Worm (Caenorhabditis elegans) whole organism, L1 larva: Measurements from ENCODE around the gene mev-1.

Experiments used
- ama-1 ChIP-seq: fragments of 150-350 bp; optimal IDR thresholded peaks from 2 replicates; lab custom pipeline; 2014
- ets-5 ChIP-seq: fragments of 200-800 bp; sonication (Bioruptor generic); IDR thresholded peaks from 2 replicates; pipeline ENCODE4 v1.3.6; 2022; ENCODE audit warnings: missing genetic modification characterization, missing compliant biosample characterization
- lin-35 ChIP-seq, 2 experiments: fragments of 150-350 bp; optimal IDR thresholded peaks; 2 replicates each; lab custom pipeline; 2014; ENCODE audit warnings: missing biosample characterization in 2 of 2, missing genetic modification characterization in 2 of 2, missing genetic modification reagents in 2 of 2
- nhr-11 ChIP-seq: fragments of 150-350 bp; optimal IDR thresholded peaks from 2 replicates; lab custom pipeline; 2014; ENCODE audit warnings: missing biosample characterization, missing genetic modification characterization
- tbx-2 ChIP-seq: sonication (generic microtip); optimal IDR thresholded peaks from 2 replicates; lab custom pipeline; 2016; ENCODE audit warnings: missing genetic modification characterization, missing compliant biosample characterization
- ztf-11 ChIP-seq, 2 experiments: sonication (generic microtip); optimal IDR thresholded peaks; 2 replicates each; lab custom pipeline; 2016 to 2017; ENCODE audit warnings: missing genetic modification characterization in 2 of 2, missing biosample characterization in 1 of 2, missing compliant biosample characterization in 1 of 2

ce11 chrIII:10362920-10363319 lies 28.8 kb downstream of the mev-1 start:
- TF ChIP-seq tbx-2 (tag; lab: Kevin White, UChicago) (no peak), ztf-11 (tag; optimal IDR thresholded peaks at IDR 0.05; lab: Kevin White, UChicago) (no peak), lin-35 (GFP tag; optimal IDR thresholded peaks at IDR 0.05; lab: Kevin White, UChicago) (no peak), ama-1 (lab: Kevin White, UChicago) (no peak), nhr-11 (tag; lab: Kevin White, UChicago) (no peak), ets-5 (GFP tag; lab: Robert Waterston, UW) (no peak)
